Worm (Caenorhabditis elegans): ENCODE data around the gene srg-64.

The srg-64 gene

ce11 chrX:15731668-15732067 lies 8.8 kb downstream of the srg-64 start, which contains the start of gene lin-15A:
Gene lin-15A (plus strand): TSS chrX:15731968.
- TF ChIP-seq mec-3 (tag; optimal IDR thresholded peaks at IDR 0.05; ENCODE audit: borderline replicate concordance) (no peak), ceh-14 (tag; optimal IDR thresholded peaks at IDR 0.05) (no peak), syd-9 (tag; optimal IDR thresholded peaks at IDR 0.05) (no peak), K09A11.1 (tag; optimal IDR thresholded peaks at IDR 0.05; ENCODE audit: insufficient read depth) (no peak), ceh-2 (tag; optimal IDR thresholded peaks at IDR 0.05) (no peak), dve-1 (tag; optimal IDR thresholded peaks at IDR 0.05) (no peak), lin-11 (tag; optimal IDR thresholded peaks at IDR 0.05) (no peak), ceh-31 (tag; optimal IDR thresholded peaks at IDR 0.05) (no peak), pros-1 (tag; optimal IDR thresholded peaks at IDR 0.05) (no peak), ceh-45 (GFP tag; IDR thresholded peaks at IDR 0.05) (no peak), fax-1 (tag; optimal IDR thresholded peaks at IDR 0.05) (no peak), ama-1 (optimal IDR thresholded peaks at IDR 0.05) (no peak), pat-9 (tag; optimal IDR thresholded peaks at IDR 0.05) (no peak), dmd-4 (tag; optimal IDR thresholded peaks at IDR 0.05; ENCODE audit: borderline replicate concordance) (no peak), ceh-6 (GFP tag; optimal IDR thresholded peaks at IDR 0.05) (no peak), ceh-19 (GFP tag; optimal IDR thresholded peaks at IDR 0.05) (no peak), hlh-15 (tag; optimal IDR thresholded peaks at IDR 0.05) (no peak)

DNA sequence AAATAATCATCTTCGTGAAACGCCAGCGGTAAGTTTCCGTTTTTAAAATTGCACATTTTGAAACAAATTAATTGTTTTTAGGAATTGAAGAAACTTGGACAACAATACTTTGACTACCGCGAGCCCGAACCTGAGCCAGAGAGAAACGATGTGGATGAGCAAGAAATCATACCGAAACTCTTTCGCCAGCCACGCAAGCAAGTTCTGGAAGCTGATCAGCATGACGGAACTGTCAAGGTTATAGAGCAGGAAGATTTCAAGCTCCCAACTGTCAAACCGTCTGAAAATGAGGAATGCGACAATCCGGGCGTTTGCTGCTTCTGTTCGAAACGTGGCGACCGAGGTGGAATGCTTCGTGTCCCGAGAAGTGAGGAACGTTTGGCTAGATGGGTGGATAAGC lies 10.1 kb downstream of the srg-64 start:
- TF ChIP-seq K02D7.2 (tag; optimal IDR thresholded peaks at IDR 0.05), result no peak
- TF ChIP-seq pag-3 (tag; optimal IDR thresholded peaks at IDR 0.05; ENCODE audit: borderline replicate concordance), result no peak
- TF ChIP-seq ttx-3 (tag; optimal IDR thresholded peaks at IDR 0.05), result no peak
- no peak for TF ChIP-seq ceh-14 (tag; optimal IDR thresholded peaks at IDR 0.05)

DNA sequence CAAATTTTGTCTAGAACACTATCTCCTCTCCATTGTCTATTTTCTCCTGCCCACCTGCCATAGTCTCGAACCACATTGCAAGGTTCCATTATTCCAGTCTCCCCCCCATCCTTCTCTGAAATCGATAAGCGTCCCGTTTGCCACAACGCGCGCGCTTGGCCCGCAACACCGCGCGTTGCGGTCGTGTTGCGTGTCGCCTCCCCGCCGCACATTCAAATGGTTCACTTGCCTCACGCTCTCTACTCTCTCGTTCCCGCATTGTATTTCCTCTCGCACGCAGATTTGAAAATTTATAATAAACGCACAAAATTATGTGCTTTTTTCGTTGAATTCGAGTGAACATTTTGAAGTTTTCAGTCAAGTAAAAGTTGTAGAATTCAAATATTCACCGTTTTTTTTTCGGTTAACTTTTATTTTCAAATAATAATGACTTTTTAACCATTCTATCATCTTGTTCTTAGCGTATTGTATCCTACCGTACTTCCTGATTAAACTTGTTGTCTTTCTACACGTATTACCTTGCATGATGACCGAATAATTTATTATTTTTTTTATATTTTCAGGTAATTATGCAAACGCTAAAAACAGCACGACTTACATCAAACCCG lies 14.8 kb downstream of the srg-64 start, which contains the start of gene lin-15B:
Gene lin-15B (plus strand): TSS at position 558 of the 608 bp plus-strand sequence.
- no peak for TF ChIP-seq gmeb-2 (tag; optimal IDR thresholded peaks at IDR 0.05)
- no peak for TF ChIP-seq C08G9.2 (tag; optimal IDR thresholded peaks at IDR 0.05)
- TF ChIP-seq fkh-6 (tag; optimal IDR thresholded peaks at IDR 0.05), result no peak
- TF ChIP-seq ceh-30 (tag; optimal IDR thresholded peaks at IDR 0.05), result no peak
- no peak for TF ChIP-seq sox-4 (tag; optimal IDR thresholded peaks at IDR 0.05)
- TF ChIP-seq syd-9 (tag; optimal IDR thresholded peaks at IDR 0.05), result peak; percentile 16
- TF ChIP-seq hlh-6 (tag; optimal IDR thresholded peaks at IDR 0.05), result no peak
- TF ChIP-seq ahr-1 (tag; optimal IDR thresholded peaks at IDR 0.05), result no peak
- TF ChIP-seq ceh-14 (tag; optimal IDR thresholded peaks at IDR 0.05), result no peak
- TF ChIP-seq dmd-4 (tag; optimal IDR thresholded peaks at IDR 0.05; ENCODE audit: borderline replicate concordance), result no peak
- no peak for TF ChIP-seq hlh-30 (tag; optimal IDR thresholded peaks at IDR 0.05; ENCODE audit: insufficient read depth)
- peak; percentile 7 for TF ChIP-seq ceh-34 (tag; optimal IDR thresholded peaks at IDR 0.05)
- TF ChIP-seq unc-55 (GFP tag; optimal IDR thresholded peaks at IDR 0.05), result no peak
- no peak for TF ChIP-seq pax-1 (tag; optimal IDR thresholded peaks at IDR 0.05)
- peak; percentile 19 for TF ChIP-seq sdc-2 (tag; optimal IDR thresholded peaks at IDR 0.05)
- no peak for TF ChIP-seq nhr-232 (tag; optimal IDR thresholded peaks at IDR 0.05)
- peak; percentile 25 for TF ChIP-seq rnt-1 (tag; optimal IDR thresholded peaks at IDR 0.05)
- no peak for TF ChIP-seq pros-1 (tag; optimal IDR thresholded peaks at IDR 0.05)
- no peak for TF ChIP-seq hlh-15 (tag; optimal IDR thresholded peaks at IDR 0.05)
- TF ChIP-seq ceh-45 (GFP tag; IDR thresholded peaks at IDR 0.05), result no peak
- no peak for TF ChIP-seq eyg-1 (tag; optimal IDR thresholded peaks at IDR 0.05)
- TF ChIP-seq F13H6.1 (tag; optimal IDR thresholded peaks at IDR 0.05), result no peak
- TF ChIP-seq Y22D7AL.16 (tag; optimal IDR thresholded peaks at IDR 0.05), result no peak
- TF ChIP-seq tbx-2 (tag; optimal IDR thresholded peaks at IDR 0.05), result no peak
- no peak for TF ChIP-seq ref-2 (tag; optimal IDR thresholded peaks at IDR 0.05)
- TF ChIP-seq ceh-22 (tag; optimal IDR thresholded peaks at IDR 0.05), result no peak
- TF ChIP-seq unc-86 (tag; optimal IDR thresholded peaks at IDR 0.05), result no peak
- TF ChIP-seq sox-2 (GFP tag; IDR thresholded peaks at IDR 0.05), result no peak
- TF ChIP-seq ceh-31 (tag; optimal IDR thresholded peaks at IDR 0.05), result peak; percentile 58
- TF ChIP-seq pha-2 (tag; optimal IDR thresholded peaks at IDR 0.05), result no peak
- no peak for TF ChIP-seq lin-11 (tag; optimal IDR thresholded peaks at IDR 0.05)
- no peak for TF ChIP-seq lim-6 (tag; optimal IDR thresholded peaks at IDR 0.05)
- no peak for TF ChIP-seq ceh-6 (GFP tag; optimal IDR thresholded peaks at IDR 0.05)
- TF ChIP-seq nfya-1 (tag; optimal IDR thresholded peaks at IDR 0.05), result no peak
- TF ChIP-seq ceh-48 (tag; optimal IDR thresholded peaks at IDR 0.05), result no peak
- TF ChIP-seq zip-5 (tag; optimal IDR thresholded peaks at IDR 0.05), result no peak
